Worm (Caenorhabditis elegans): ENCODE measurements around the gene ifa-4.

ifa-4 gene

ce11 chrX:4893623-4894105 is 22.1 kb downstream of the ifa-4 start, which contains the start of gene T07F12.1:
Gene T07F12.1, plus strand, starts transcription at chrX:4894055.
- TF ChIP-seq nhr-84 (tag; optimal IDR thresholded peaks at IDR 0.05) (no peak), nhr-237 (tag; optimal IDR thresholded peaks at IDR 0.05) (no peak), jun-1 (tag; optimal IDR thresholded peaks at IDR 0.05) (no peak), tbx-2 (tag; optimal IDR thresholded peaks at IDR 0.05) (peak; percentile 21), nhr-76 (tag; optimal IDR thresholded peaks at IDR 0.05) (no peak), lin-15B (tag; optimal IDR thresholded peaks at IDR 0.05) (no peak), ceh-88 (GFP tag; IDR thresholded peaks at IDR 0.05) (no peak), ama-1 (optimal IDR thresholded peaks at IDR 0.05) (no peak), snpc-4 (tag; optimal IDR thresholded peaks at IDR 0.05) (no peak), xbp-1 (tag; optimal IDR thresholded peaks at IDR 0.05) (peak; percentile 6), vab-15 (tag; optimal IDR thresholded peaks at IDR 0.05) (no peak), nhr-77 (tag; optimal IDR thresholded peaks at IDR 0.05) (no peak), hlh-4 (tag; optimal IDR thresholded peaks at IDR 0.05) (no peak), nhr-28 (tag; optimal IDR thresholded peaks at IDR 0.05) (no peak), efl-3 (GFP tag; optimal IDR thresholded peaks at IDR 0.05) (no peak), sox-4 (tag; optimal IDR thresholded peaks at IDR 0.05) (no peak), mab-9 (GFP tag; IDR thresholded peaks at IDR 0.05) (no peak), aly-2 (tag; optimal IDR thresholded peaks at IDR 0.05) (no peak), dpl-1 (GFP tag; optimal IDR thresholded peaks at IDR 0.05) (no peak), nhr-85 (tag) (peak; percentile 97), aha-1 (tag; optimal IDR thresholded peaks at IDR 0.05) (no peak), nhr-19 (GFP tag; conservative IDR thresholded peaks at IDR 0.05) (no peak), nhr-71 (tag; optimal IDR thresholded peaks at IDR 0.05) (peak; percentile 39), irx-1 (tag; optimal IDR thresholded peaks at IDR 0.05) (no peak), pax-3 (tag; optimal IDR thresholded peaks at IDR 0.05) (no peak), blmp-1 (tag; optimal IDR thresholded peaks at IDR 0.05) (peak; percentile 98), unc-130 (tag; optimal IDR thresholded peaks at IDR 0.05) (no peak), fkh-8 (tag; optimal IDR thresholded peaks at IDR 0.05) (no peak), ztf-4 (tag; optimal IDR thresholded peaks at IDR 0.05) (no peak), ces-1 (GFP tag; optimal IDR thresholded peaks at IDR 0.05) (no peak), ets-5 (GFP tag; IDR thresholded peaks at IDR 0.05) (no peak), ceh-82 (tag; optimal IDR thresholded peaks at IDR 0.05) (no peak), dsc-1 (tag; optimal IDR thresholded peaks at IDR 0.05) (no peak), fos-1 (tag; optimal IDR thresholded peaks at IDR 0.05) (no peak), ceh-90 (tag; optimal IDR thresholded peaks at IDR 0.05) (no peak), lin-35 (GFP tag; optimal IDR thresholded peaks at IDR 0.05) (peak in 1 of 2 experiments; percentile 32), alr-1 (tag; optimal IDR thresholded peaks at IDR 0.05; ENCODE audit: borderline replicate concordance) (no peak), zag-1 (tag; optimal IDR thresholded peaks at IDR 0.05) (no peak), nhr-12 (tag; optimal IDR thresholded peaks at IDR 0.05) (no peak), hpl-2 (GFP tag; optimal IDR thresholded peaks at IDR 0.05) (no peak), C16A3.4 (tag; optimal IDR thresholded peaks at IDR 0.05) (no peak), ztf-11 (tag; optimal IDR thresholded peaks at IDR 0.05) (no peak), grh-1 (GFP tag; IDR thresholded peaks at IDR 0.05) (peak; percentile 75), mep-1 (tag; optimal IDR thresholded peaks at IDR 0.05) (peak; percentile 58), isw-1 (GFP tag; IDR thresholded peaks at IDR 0.05) (no peak), elt-2 (tag; optimal IDR thresholded peaks at IDR 0.05) (no peak), sptf-1 (tag; optimal IDR thresholded peaks at IDR 0.05) (no peak), hlh-17 (GFP tag; optimal IDR thresholded peaks at IDR 0.05; ENCODE audit: borderline replicate concordance) (no peak), lir-3 (tag; optimal IDR thresholded peaks at IDR 0.05; ENCODE audit: poor library complexity) (no peak), elt-3 (tag; optimal IDR thresholded peaks at IDR 0.05) (peak in 2 of 6 experiments; percentile 57 to 66), unc-86 (tag; optimal IDR thresholded peaks at IDR 0.05) (no peak), C04F5.9 (tag; optimal IDR thresholded peaks at IDR 0.05) (no peak), egl-27 (tag; optimal IDR thresholded peaks at IDR 0.05) (no peak), mdl-1 (tag; optimal IDR thresholded peaks at IDR 0.05) (peak in 1 of 2 experiments; percentile 20)
